Worm (Caenorhabditis elegans) whole organism, L2 larva: ENCODE measurements around the gene W09B6.4.

Source experiments
- R02D3.7 ChIP-seq: fragments of 150-350 bp; optimal IDR thresholded peaks from 2 replicates; lab custom pipeline; 2014; ENCODE audit warnings: missing biosample characterization, missing genetic modification characterization
- alr-1 ChIP-seq: fragments of 150-350 bp; optimal IDR thresholded peaks from 2 replicates; lab custom pipeline; 2014; ENCODE audit warnings: missing biosample characterization, missing genetic modification characterization
- aly-2 ChIP-seq: fragments of 150-350 bp; optimal IDR thresholded peaks from 2 replicates; lab custom pipeline; 2014; ENCODE audit warnings: missing biosample characterization, missing genetic modification characterization
- dmd-4 ChIP-seq: sonication (generic microtip); optimal IDR thresholded peaks from 2 replicates; lab custom pipeline; 2017; ENCODE audit warnings: missing biosample characterization, missing genetic modification characterization
- fos-1 ChIP-seq: fragments of 150-350 bp; optimal IDR thresholded peaks from 2 replicates; lab custom pipeline; 2014; ENCODE audit warnings: missing biosample characterization, missing genetic modification characterization
- lin-39 ChIP-seq: fragments of 150-350 bp; optimal IDR thresholded peaks from 2 replicates; lab custom pipeline; 2014; ENCODE audit warnings: missing biosample characterization, missing genetic modification reagents, missing genetic modification characterization
- nhr-11 ChIP-seq: fragments of 150-350 bp; optimal IDR thresholded peaks from 2 replicates; lab custom pipeline; 2014; ENCODE audit warnings: missing biosample characterization, missing genetic modification characterization
- nhr-23 ChIP-seq: fragments of 150-350 bp; optimal IDR thresholded peaks from 2 replicates; lab custom pipeline; 2014; ENCODE audit warnings: missing biosample characterization, missing genetic modification reagents, missing genetic modification characterization
- nhr-237 ChIP-seq: fragments of 150-350 bp; optimal IDR thresholded peaks from 2 replicates; lab custom pipeline; 2014; ENCODE audit warnings: missing biosample characterization, missing genetic modification characterization
- snpc-4 ChIP-seq: fragments of 150-350 bp; optimal IDR thresholded peaks from 2 replicates; lab custom pipeline; 2014; ENCODE audit warnings: missing biosample characterization, missing genetic modification characterization
- unc-55 ChIP-seq: fragments of 150-350 bp; sonication (generic microtip); optimal IDR thresholded peaks from 3 replicates; lab custom pipeline; 2014; ENCODE audit warnings: missing biosample characterization, missing genetic modification reagents, missing genetic modification characterization
- unc-62 ChIP-seq: fragments of 150-350 bp; optimal IDR thresholded peaks from 2 replicates; lab custom pipeline; 2014; ENCODE audit warnings: missing biosample characterization, missing genetic modification reagents, missing genetic modification characterization
- zag-1 ChIP-seq: fragments of 150-350 bp; optimal IDR thresholded peaks from 2 replicates; lab custom pipeline; 2014; ENCODE audit warnings: missing biosample characterization, missing genetic modification characterization
- ztf-4 ChIP-seq: fragments of 150-350 bp; optimal IDR thresholded peaks from 2 replicates; lab custom pipeline; 2014; ENCODE audit warnings: missing biosample characterization, missing genetic modification characterization

ce11 chrII:1179223-1179622, 38.6 kb upstream of the W09B6.4 start, which contains the start of gene nas-27:
- TF ChIP-seq R02D3.7, result no peak
- no peak for TF ChIP-seq aly-2 (tag; lab: Kevin White, UChicago)
- no peak for TF ChIP-seq dmd-4 (tag; lab: Kevin White, UChicago)
- no peak for TF ChIP-seq zag-1 (tag; lab: Kevin White, UChicago)
- TF ChIP-seq fos-1 (tag; lab: Kevin White, UChicago), result no peak
- TF ChIP-seq nhr-11 (tag; lab: Kevin White, UChicago), result no peak
- TF ChIP-seq lin-39 (tag; lab: Kevin White, UChicago), result no peak
- TF ChIP-seq nhr-237 (tag; lab: Kevin White, UChicago), result no peak
- no peak for TF ChIP-seq unc-62 (GFP tag; lab: Kevin White, UChicago)
- TF ChIP-seq snpc-4, result no peak
- TF ChIP-seq nhr-23 (tag; lab: Kevin White, UChicago), result no peak
- no peak for TF ChIP-seq ztf-4 (tag; lab: Kevin White, UChicago)
- TF ChIP-seq unc-55 (GFP tag; lab: Kevin White, UChicago), result no peak
- TF ChIP-seq alr-1 (tag; lab: Kevin White, UChicago), result no peak
